Worm (Caenorhabditis elegans): ENCODE measurements around the gene ceh-99.

ceh-99 gene

DNA sequence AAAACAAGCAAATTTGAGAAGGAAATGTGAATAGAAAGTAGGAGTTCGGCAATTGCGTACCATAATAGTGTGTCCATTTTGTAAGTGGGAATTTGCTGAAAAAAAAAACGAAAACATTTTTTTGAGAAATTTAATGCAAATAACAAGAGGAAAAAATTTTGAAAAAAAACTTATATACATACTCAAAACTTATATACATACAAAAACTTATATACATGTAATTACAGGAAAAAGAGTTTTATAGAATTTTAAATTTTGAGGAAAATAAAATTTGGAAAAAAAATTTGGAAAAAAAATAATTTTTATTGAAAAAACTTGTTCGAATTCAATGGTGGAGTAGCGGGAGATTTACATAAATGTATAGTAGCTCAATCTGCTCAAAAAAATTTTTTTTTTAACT lies 17.0 kb upstream of the ceh-99 start, which contains the start of gene ador-1:
TSS of gene ador-1 (minus strand) at position 101 of the 400 bp plus-strand sequence.
- TF ChIP-seq scrt-1 (GFP tag; IDR thresholded peaks at IDR 0.05): no peak
- no peak for TF ChIP-seq ceh-36 (tag; optimal IDR thresholded peaks at IDR 0.05)
- TF ChIP-seq pes-1 (GFP tag; IDR thresholded peaks at IDR 0.05): no peak
- TF ChIP-seq aly-1 (tag; optimal IDR thresholded peaks at IDR 0.05): no peak
- TF ChIP-seq flt-1 (GFP tag; IDR thresholded peaks at IDR 0.05): no peak
- TF ChIP-seq ceh-13 (GFP tag; optimal IDR thresholded peaks at IDR 0.05): no peak
- TF ChIP-seq F13C5.2 (tag; optimal IDR thresholded peaks at IDR 0.05): no peak
- TF ChIP-seq sea-1 (GFP tag; conservative IDR thresholded peaks at IDR 0.05): no peak
- TF ChIP-seq tra-4 (tag; optimal IDR thresholded peaks at IDR 0.05): no peak
- no peak for TF ChIP-seq hmbx-1 (tag; optimal IDR thresholded peaks at IDR 0.05)
- no peak for TF ChIP-seq hnd-1 (tag; optimal IDR thresholded peaks at IDR 0.05)

DNA sequence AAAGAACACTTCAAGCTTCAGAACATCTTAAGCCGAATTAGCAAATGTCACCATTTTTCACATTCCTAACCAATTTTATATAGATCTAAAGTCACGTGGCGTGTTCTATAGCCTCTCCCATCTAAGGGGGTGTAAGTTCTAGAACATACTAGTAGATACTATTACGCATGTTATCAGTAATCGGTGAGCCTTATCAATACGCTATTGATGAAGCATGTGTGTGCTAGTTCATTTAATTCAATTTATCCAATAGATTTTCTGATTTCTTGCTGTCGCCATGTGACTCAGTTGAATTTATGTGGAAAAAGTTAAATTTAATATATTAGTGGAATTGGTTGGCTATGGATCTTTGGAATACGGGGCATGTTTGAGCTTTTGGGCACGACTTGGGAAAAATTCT lies 13.3 kb upstream of the ceh-99 start:
- no peak for TF ChIP-seq ceh-13 (GFP tag; optimal IDR thresholded peaks at IDR 0.05)
- no peak for TF ChIP-seq tra-4 (tag; optimal IDR thresholded peaks at IDR 0.05)
- TF ChIP-seq ets-7 (tag; optimal IDR thresholded peaks at IDR 0.05): no peak
- no peak for TF ChIP-seq ama-1 (optimal IDR thresholded peaks at IDR 0.05)
- TF ChIP-seq hmbx-1 (tag; optimal IDR thresholded peaks at IDR 0.05): no peak
- no peak for TF ChIP-seq F13C5.2 (tag; optimal IDR thresholded peaks at IDR 0.05)
- TF ChIP-seq flt-1 (GFP tag; IDR thresholded peaks at IDR 0.05): no peak
- TF ChIP-seq B0310.2 (tag; optimal IDR thresholded peaks at IDR 0.05): no peak
- TF ChIP-seq tbx-11 (GFP tag; IDR thresholded peaks at IDR 0.05): no peak
- TF ChIP-seq pes-1 (GFP tag; IDR thresholded peaks at IDR 0.05): no peak
- no peak for TF ChIP-seq hnd-1 (tag; optimal IDR thresholded peaks at IDR 0.05)
- TF ChIP-seq tbx-37 (GFP tag; conservative IDR thresholded peaks at IDR 0.05): no peak
- no peak for TF ChIP-seq aly-1 (tag; optimal IDR thresholded peaks at IDR 0.05)
- no peak for TF ChIP-seq sea-1 (GFP tag; conservative IDR thresholded peaks at IDR 0.05)
- TF ChIP-seq hmg-4 (GFP tag; optimal IDR thresholded peaks at IDR 0.05): no peak
- no peak for TF ChIP-seq scrt-1 (GFP tag; IDR thresholded peaks at IDR 0.05)
- no peak for TF ChIP-seq ceh-36 (tag; optimal IDR thresholded peaks at IDR 0.05)

DNA sequence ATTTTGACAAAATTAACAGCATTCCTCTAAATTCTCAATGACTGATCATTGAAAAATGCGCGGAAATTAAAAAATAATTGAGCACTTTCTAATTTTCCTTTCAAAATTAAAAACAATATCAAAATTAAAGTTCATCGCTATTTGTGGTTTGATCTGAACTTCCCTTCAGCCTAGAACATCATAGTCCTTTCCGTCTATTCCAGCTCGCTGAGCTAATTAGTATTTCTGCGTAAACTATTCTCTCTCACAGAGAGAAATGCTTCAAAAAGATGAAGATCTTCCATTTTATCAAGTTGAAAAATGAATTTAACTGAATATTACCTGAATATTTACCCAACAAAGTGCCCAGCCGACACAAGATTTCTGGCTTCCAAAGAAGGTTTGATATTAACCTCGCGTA lies 12.7 kb upstream of the ceh-99 start, which contains the start of gene srh-68:
TSS of gene srh-68 (plus strand) at position 301 of the 400 bp plus-strand sequence.
- TF ChIP-seq pes-1 (GFP tag; IDR thresholded peaks at IDR 0.05) (no peak), hmbx-1 (tag; optimal IDR thresholded peaks at IDR 0.05) (no peak), F13C5.2 (tag; optimal IDR thresholded peaks at IDR 0.05) (no peak), sea-1 (GFP tag; conservative IDR thresholded peaks at IDR 0.05) (no peak), ets-7 (tag; optimal IDR thresholded peaks at IDR 0.05) (no peak), aly-1 (tag; optimal IDR thresholded peaks at IDR 0.05) (no peak)

DNA sequence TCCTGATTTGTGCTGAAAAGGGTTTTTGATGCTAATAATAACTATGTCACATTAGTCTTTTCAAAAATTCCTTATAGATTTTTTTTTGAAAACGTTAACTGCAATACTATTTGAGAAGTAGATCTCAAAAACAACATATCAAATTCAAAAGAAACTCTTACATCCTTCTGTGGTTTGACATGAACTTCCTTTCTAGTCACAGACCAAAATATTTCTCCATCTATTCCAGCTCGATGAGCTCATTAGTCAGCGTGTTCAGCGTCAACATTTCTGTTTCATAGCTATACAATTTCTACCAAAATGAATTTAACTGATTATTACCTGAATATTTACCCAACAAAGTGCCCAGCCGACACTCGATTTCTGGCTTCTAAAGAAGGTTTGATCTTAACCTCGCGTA lies 11.1 kb upstream of the ceh-99 start, which contains the start of gene srh-67:
TSS of gene srh-67 (plus strand) at position 301 of the 400 bp plus-strand sequence.
- TF ChIP-seq hnd-1 (tag; optimal IDR thresholded peaks at IDR 0.05): no peak
- TF ChIP-seq tra-4 (tag; optimal IDR thresholded peaks at IDR 0.05): no peak
- no peak for TF ChIP-seq tbx-11 (GFP tag; IDR thresholded peaks at IDR 0.05)
- no peak for TF ChIP-seq hmg-4 (GFP tag; optimal IDR thresholded peaks at IDR 0.05)
- TF ChIP-seq F13C5.2 (tag; optimal IDR thresholded peaks at IDR 0.05): no peak
- TF ChIP-seq scrt-1 (GFP tag; IDR thresholded peaks at IDR 0.05): no peak
- no peak for TF ChIP-seq hmbx-1 (tag; optimal IDR thresholded peaks at IDR 0.05)

DNA sequence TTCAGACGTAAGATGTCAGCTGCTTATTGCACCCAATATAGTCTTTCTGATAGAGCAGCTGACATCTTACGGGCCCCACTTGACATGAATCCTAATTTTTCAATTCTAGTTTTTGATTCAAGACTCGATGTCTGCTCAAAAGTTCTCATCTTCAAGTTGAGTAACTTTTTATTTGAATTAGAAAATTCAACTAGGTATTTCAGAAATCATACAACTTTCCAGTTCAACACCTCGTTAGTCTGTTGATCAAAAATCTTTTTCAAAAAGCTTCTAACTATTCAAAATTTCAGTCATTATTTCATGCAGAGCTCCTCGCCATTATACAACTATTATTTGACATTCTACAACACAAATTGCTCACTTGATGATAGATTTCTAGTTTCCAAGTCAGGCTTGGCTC lies 7.9 kb upstream of the ceh-99 start, which contains the start of gene srh-73:
TSS of gene srh-73 (plus strand) at position 301 of the 400 bp plus-strand sequence.
- no peak for TF ChIP-seq ets-7 (tag; optimal IDR thresholded peaks at IDR 0.05)
- no peak for TF ChIP-seq pes-1 (GFP tag; IDR thresholded peaks at IDR 0.05)
- no peak for TF ChIP-seq scrt-1 (GFP tag; IDR thresholded peaks at IDR 0.05)
- no peak for TF ChIP-seq F13C5.2 (tag; optimal IDR thresholded peaks at IDR 0.05)

DNA sequence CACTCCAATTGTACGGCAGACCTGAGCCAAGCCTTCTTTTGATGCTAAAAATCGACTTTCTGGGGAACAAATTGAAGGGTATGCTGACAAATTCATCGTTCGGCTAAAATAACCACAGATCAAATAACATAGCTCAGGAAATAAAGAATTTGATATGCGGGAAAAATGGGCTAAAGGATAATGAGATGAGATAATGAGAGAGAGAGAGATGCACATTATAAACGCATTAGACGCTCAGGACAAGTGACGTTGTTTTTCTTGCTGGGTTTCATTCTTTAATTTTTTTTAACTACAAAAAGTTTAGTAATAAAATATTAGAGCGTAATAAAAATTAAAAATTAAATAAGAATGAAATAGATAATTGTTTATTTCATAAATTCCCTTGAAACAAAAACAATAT lies 5.2 kb upstream of the ceh-99 start, which contains the start of gene srh-69:
TSS of gene srh-69 (minus strand) at position 101 of the 400 bp plus-strand sequence.
- TF ChIP-seq pes-1 (GFP tag; IDR thresholded peaks at IDR 0.05) (no peak), ets-7 (tag; optimal IDR thresholded peaks at IDR 0.05) (no peak), hmg-4 (GFP tag; optimal IDR thresholded peaks at IDR 0.05) (no peak), aly-1 (tag; optimal IDR thresholded peaks at IDR 0.05) (no peak), B0310.2 (tag; optimal IDR thresholded peaks at IDR 0.05) (no peak)

DNA sequence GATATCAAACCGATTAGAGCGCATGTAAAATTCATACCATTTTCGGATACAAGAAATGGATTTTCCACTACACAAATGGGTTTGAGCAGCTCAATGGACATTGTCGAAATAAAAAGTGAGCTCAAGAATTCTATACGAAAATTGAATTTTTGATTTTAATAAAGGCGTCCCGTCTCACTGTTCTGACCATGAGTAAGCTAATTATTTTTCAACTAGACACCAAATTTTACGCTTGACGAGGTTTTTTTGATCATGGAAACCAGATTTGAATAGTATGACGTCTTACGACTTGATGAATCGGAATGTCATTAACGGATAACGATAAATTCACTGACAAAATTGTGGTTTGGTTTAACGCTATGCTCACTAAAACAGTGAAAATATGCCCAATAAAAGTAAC lies 3.5 kb upstream of the ceh-99 start, which contains the start of gene srh-61:
TSS of gene srh-61 (minus strand) at position 101 of the 400 bp plus-strand sequence.
- no peak for TF ChIP-seq tbx-11 (GFP tag; IDR thresholded peaks at IDR 0.05)
- TF ChIP-seq ceh-36 (tag; optimal IDR thresholded peaks at IDR 0.05): no peak
- no peak for TF ChIP-seq B0310.2 (tag; optimal IDR thresholded peaks at IDR 0.05)
- no peak for TF ChIP-seq scrt-1 (GFP tag; IDR thresholded peaks at IDR 0.05)
- no peak for TF ChIP-seq tbx-37 (GFP tag; conservative IDR thresholded peaks at IDR 0.05)
- no peak for TF ChIP-seq sea-1 (GFP tag; conservative IDR thresholded peaks at IDR 0.05)
- TF ChIP-seq ama-1 (optimal IDR thresholded peaks at IDR 0.05): no peak
- TF ChIP-seq ceh-13 (GFP tag; optimal IDR thresholded peaks at IDR 0.05): no peak
- no peak for TF ChIP-seq aly-1 (tag; optimal IDR thresholded peaks at IDR 0.05)
- TF ChIP-seq hnd-1 (tag; optimal IDR thresholded peaks at IDR 0.05): no peak
- no peak for TF ChIP-seq tra-4 (tag; optimal IDR thresholded peaks at IDR 0.05)
- no peak for TF ChIP-seq hmbx-1 (tag; optimal IDR thresholded peaks at IDR 0.05)
- TF ChIP-seq hmg-4 (GFP tag; optimal IDR thresholded peaks at IDR 0.05): no peak
- TF ChIP-seq pes-1 (GFP tag; IDR thresholded peaks at IDR 0.05): no peak
- TF ChIP-seq ets-7 (tag; optimal IDR thresholded peaks at IDR 0.05): no peak
- TF ChIP-seq flt-1 (GFP tag; IDR thresholded peaks at IDR 0.05): no peak
- no peak for TF ChIP-seq F13C5.2 (tag; optimal IDR thresholded peaks at IDR 0.05)

DNA sequence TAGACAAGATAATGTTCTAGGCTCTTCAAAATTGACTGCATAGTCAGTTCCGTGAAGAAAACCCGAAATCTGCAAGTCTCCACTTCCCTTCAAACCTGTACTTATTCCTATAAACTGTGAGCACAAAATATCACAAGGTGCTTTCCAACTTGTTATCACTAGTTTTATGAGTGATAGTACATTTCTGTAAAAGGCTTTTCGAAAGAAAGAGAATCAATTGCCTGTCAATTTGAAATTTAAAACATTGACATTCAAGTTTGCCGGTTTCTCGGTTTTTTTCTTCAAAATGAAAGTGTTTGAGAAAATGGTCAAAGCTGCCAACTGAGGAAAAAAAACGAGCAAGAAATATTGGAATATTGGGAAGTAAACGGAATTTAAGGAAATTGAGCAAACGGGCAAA lies 1.8 kb upstream of the ceh-99 start:
- no peak for TF ChIP-seq sea-1 (GFP tag; conservative IDR thresholded peaks at IDR 0.05)
- no peak for TF ChIP-seq ets-7 (tag; optimal IDR thresholded peaks at IDR 0.05)

Measured in whole organism, early embryonic.